Fruit fly (Drosophila melanogaster) whole organism, pupa: ENCODE measurements around the gene DCAF12.

Source experiments
- CG10348 ChIP-seq: fragments of 200-800 bp; sonication (Bioruptor generic); IDR thresholded peaks from 2 replicates; pipeline ENCODE4 v1.3.6; 2022; ENCODE audit warnings: missing biosample characterization, missing genetic modification characterization
- CG12605 ChIP-seq: fragments of 200-800 bp; sonication (Bioruptor generic); IDR thresholded peaks from 2 replicates; pipeline ENCODE4 v1.3.6; 2022; ENCODE audit warnings: missing biosample characterization, missing genetic modification characterization
- CG14655 ChIP-seq: fragments of 200-800 bp; sonication (Bioruptor generic); optimal IDR thresholded peaks from 3 replicates; lab custom pipeline; 2017; ENCODE audit warnings: mild to moderate bottlenecking, missing biosample characterization, missing genetic modification reagents, missing genetic modification characterization
- CG4496 ChIP-seq: fragments of 200-800 bp; sonication (Bioruptor generic); IDR thresholded peaks from 3 replicates; pipeline ENCODE4 v1.3.6; 2022; ENCODE audit warnings: missing biosample characterization, missing genetic modification characterization
- rn ChIP-seq: fragments of 200-800 bp; sonication (Bioruptor generic); IDR thresholded peaks from 2 replicates; pipeline ENCODE4 v1.3.6; 2022; ENCODE audit warnings: missing biosample characterization, missing genetic modification characterization

DNA sequence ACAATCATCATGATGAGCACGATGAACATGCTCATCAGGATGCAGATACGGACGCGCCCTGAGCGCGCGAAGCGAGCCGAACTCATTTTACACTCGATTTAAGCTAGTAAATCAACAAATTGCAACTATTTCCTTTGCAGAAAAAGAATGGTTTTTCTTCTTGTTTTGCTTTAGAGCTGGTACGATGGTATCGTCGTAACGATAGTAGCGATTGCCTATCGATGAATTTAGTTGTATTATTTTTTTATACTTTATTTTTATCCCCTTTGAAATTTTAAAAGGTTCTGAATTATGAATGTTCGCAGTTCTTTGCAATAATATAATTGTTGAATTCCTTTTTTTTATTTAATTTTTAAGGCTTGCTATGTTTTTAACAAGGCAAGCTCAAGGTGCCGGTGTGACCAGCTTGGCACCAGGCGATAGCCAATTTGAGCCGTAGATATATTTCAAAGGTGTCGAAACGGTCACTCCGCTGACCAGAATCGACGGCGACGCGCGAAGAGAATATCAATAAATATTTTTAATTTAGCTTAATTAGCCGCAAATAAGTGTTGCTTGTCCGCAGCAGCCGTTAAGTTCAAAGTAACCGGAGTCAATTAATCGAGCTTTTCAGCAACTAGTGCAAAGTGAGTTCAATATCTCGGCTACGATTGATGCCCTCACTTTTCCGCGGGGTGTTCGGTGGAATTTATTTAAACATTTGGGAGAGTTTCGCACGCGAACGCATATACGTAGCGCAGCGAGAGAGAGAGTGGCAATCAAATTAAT lies 49.4 kb downstream of the DCAF12 start, which contains the start of the genes CG12213 and GC1:
- TF ChIP-seq CG4496 (no peak), CG14655 (no peak), rn (GFP tag; lab: Robert Waterston, UW) (no peak), CG12605 (GFP tag; lab: Robert Waterston, UW) (no peak), CG10348 (GFP tag; lab: Robert Waterston, UW) (0 out of 2 replicates have a peak, but pooled peaks have one; percentile 16)
